Worm (Caenorhabditis elegans) whole organism, L4/young adult: ENCODE measurements around the gene Y14H12A.2.
A peak's percentile ranks its signal among the peaks of the same experiment; 100 is the strongest.

Source experiments
- W03F9.2 ChIP-seq: fragments of 150-350 bp; optimal IDR thresholded peaks from 2 replicates; lab custom pipeline; 2014; ENCODE audit warnings: missing biosample characterization, missing genetic modification characterization
- dao-5 ChIP-seq: sonication (generic microtip); optimal IDR thresholded peaks from 2 replicates; lab custom pipeline; 2016; ENCODE audit warnings: missing genotype, missing genetic modification characterization, moderate library complexity, missing compliant biosample characterization
- him-1 ChIP-seq: sonication (generic microtip); optimal IDR thresholded peaks from 2 replicates; lab custom pipeline; 2016; ENCODE audit warnings: missing genotype, missing genetic modification reagents, missing genetic modification characterization, missing compliant biosample characterization

DNA sequence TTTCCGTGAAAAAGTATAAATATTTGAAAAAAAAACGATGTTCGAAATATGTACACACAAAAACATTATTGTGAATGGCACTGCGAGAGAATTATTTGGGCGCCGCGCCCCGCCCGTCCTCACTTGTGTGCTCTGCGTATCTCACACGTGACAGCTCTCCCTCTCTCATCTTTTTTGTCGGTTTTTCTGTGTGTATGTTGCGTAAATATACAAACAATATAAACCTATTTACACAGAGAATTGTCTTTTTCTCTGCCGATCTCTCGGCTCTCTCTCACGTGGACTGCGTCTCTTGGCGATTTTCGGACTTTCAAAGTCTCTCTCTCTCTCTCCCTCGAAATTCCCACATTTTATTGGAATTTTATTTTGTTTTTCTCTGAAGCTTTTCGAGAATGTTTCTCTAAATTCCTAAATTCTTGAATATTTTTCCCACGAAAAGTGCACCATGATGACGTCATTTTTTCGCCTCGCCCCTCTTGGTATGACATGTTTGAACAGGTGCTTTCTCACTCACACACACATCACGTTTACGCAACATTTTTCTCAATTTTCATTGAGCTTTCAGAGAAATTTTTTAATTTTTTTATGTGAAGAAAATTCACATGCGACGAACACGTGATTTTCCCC lies 30.7 kb downstream of the Y14H12A.2 start:
- TF ChIP-seq him-1 (no peak), dao-5 (tag; lab: Kevin White, UChicago) (no peak), W03F9.2 (peak; percentile 35)
